Fruit fly (Drosophila melanogaster): ENCODE results near the gene CG6144.

CG6144 gene

dm6 chr2L:10506557-10507252 is 18.2 kb downstream of the CG6144 start, which contains the start of the genes Myo31DF and CG6094 (continued):
- TF ChIP-seq sens (GFP tag) (peak; percentile 74), nom (GFP tag; optimal IDR thresholded peaks at IDR 0.05) (peak; percentile 57), CG6689 (GFP tag; IDR thresholded peaks at IDR 0.05) (no peak), ro (GFP tag; IDR thresholded peaks at IDR 0.05) (no peak), cad (GFP tag; optimal IDR thresholded peaks at IDR 0.05) (no peak), dimm (GFP tag; IDR thresholded peaks at IDR 0.05) (no peak), CG16863 (GFP tag; optimal IDR thresholded peaks at IDR 0.05) (no peak), CG14050 (GFP tag; IDR thresholded peaks at IDR 0.05) (no peak), lola (GFP tag; optimal IDR thresholded peaks at IDR 0.05) (no peak), Bteb2 (GFP tag; optimal IDR thresholded peaks at IDR 0.05) (no peak), CG4617 (GFP tag; optimal IDR thresholded peaks at IDR 0.05; ENCODE audit: borderline replicate concordance) (peak; percentile 7), Oaz (GFP tag; IDR thresholded peaks at IDR 0.05) (no peak), CG13424 (tag; optimal IDR thresholded peaks at IDR 0.05) (peak; percentile 30), sna (GFP tag; IDR thresholded peaks at IDR 0.05; ENCODE audit: partially characterized antibody) (no peak), Jarid2 (GFP tag; optimal IDR thresholded peaks at IDR 0.05) (peak; percentile 99), disco-r (GFP tag; optimal IDR thresholded peaks at IDR 0.05) (no peak), CG16815 (GFP tag; optimal IDR thresholded peaks at IDR 0.05) (no peak), CG11695 (GFP tag; IDR thresholded peaks at IDR 0.05) (no peak), CG2889 (GFP tag; IDR thresholded peaks at IDR 0.05) (no peak), insv (GFP tag; optimal IDR thresholded peaks at IDR 0.05) (peak in 1 of 2 experiments; percentile 90), mam (GFP tag; optimal IDR thresholded peaks at IDR 0.05) (peak; percentile 24), Oli (tag; optimal IDR thresholded peaks at IDR 0.05) (no peak), sima (GFP tag; optimal IDR thresholded peaks at IDR 0.05) (no peak), esg (GFP tag; conservative IDR thresholded peaks at IDR 0.05) (no peak), CG43689 (GFP tag; IDR thresholded peaks at IDR 0.05) (no peak), CG10979 (tag; optimal IDR thresholded peaks at IDR 0.05) (no peak), CG2712 (tag; optimal IDR thresholded peaks at IDR 0.05) (peak; percentile 41), D (optimal IDR thresholded peaks at IDR 0.05) (peak; percentile 65), D (GFP tag; optimal IDR thresholded peaks at IDR 0.05) (peak; percentile 15), pb (GFP tag; optimal IDR thresholded peaks at IDR 0.05) (no peak), C15 (GFP tag; IDR thresholded peaks at IDR 0.05) (no peak), Six4 (GFP tag; optimal IDR thresholded peaks at IDR 0.05) (no peak), CG1603 (tag; optimal IDR thresholded peaks at IDR 0.05) (peak; percentile 81), CG13775 (GFP tag; optimal IDR thresholded peaks at IDR 0.05) (no peak), emc (GFP tag; optimal IDR thresholded peaks at IDR 0.05) (no peak), CG10147 (GFP tag; optimal IDR thresholded peaks at IDR 0.05) (no peak), zfh1 (GFP tag; IDR thresholded peaks at IDR 0.05) (0 out of 3 replicates have a peak, but pooled peaks have one; percentile 24), ab (GFP tag; optimal IDR thresholded peaks at IDR 0.05) (no peak), CG6654 (GFP tag; optimal IDR thresholded peaks at IDR 0.05) (peak; percentile 96), tin (GFP tag; optimal IDR thresholded peaks at IDR 0.05) (no peak), vfl (GFP tag; optimal IDR thresholded peaks at IDR 0.05) (peak; percentile 27), NK7.1 (GFP tag; optimal IDR thresholded peaks at IDR 0.05) (no peak), CG17186 (GFP tag; optimal IDR thresholded peaks at IDR 0.05) (peak; percentile 97), crp (GFP tag; optimal IDR thresholded peaks at IDR 0.05) (peak; percentile 76 to 98), ind (GFP tag; optimal IDR thresholded peaks at IDR 0.05) (no peak), Elba2 (GFP tag; optimal IDR thresholded peaks at IDR 0.05) (no peak), CG3281 (GFP tag; optimal IDR thresholded peaks at IDR 0.05) (peak; percentile 9), trh (GFP tag; optimal IDR thresholded peaks at IDR 0.05) (no peak), pros (GFP tag; optimal IDR thresholded peaks at IDR 0.05) (no peak), HHEX (GFP tag; optimal IDR thresholded peaks at IDR 0.05) (peak; percentile 12), org-1 (GFP tag; optimal IDR thresholded peaks at IDR 0.05) (no peak)

Measured in whole organism, embryonic.